Fruit fly (Drosophila melanogaster) whole organism, pupa: ENCODE measurements around the gene CG15772.
A peak's percentile ranks its signal among the peaks of the same experiment; 100 is the strongest.

ENCODE experiments used
- CG13204 ChIP-seq: fragments of 200-800 bp; sonication (Bioruptor generic); optimal IDR thresholded peaks from 2 replicates; lab custom pipeline; 2018; ENCODE audit warnings: missing biosample characterization, mild to moderate bottlenecking, missing genetic modification characterization, moderate library complexity
- CG14655 ChIP-seq: fragments of 200-800 bp; sonication (Bioruptor generic); optimal IDR thresholded peaks from 3 replicates; lab custom pipeline; 2017; ENCODE audit warnings: mild to moderate bottlenecking, missing biosample characterization, missing genetic modification reagents, missing genetic modification characterization
- CG15710 ChIP-seq: fragments of 200-800 bp; sonication (Bioruptor generic); optimal IDR thresholded peaks from 2 replicates; lab custom pipeline; 2018; ENCODE audit warnings: missing biosample characterization, mild to moderate bottlenecking, missing genetic modification characterization, moderate library complexity
- CG17806 ChIP-seq: fragments of 200-800 bp; sonication (Bioruptor generic); optimal IDR thresholded peaks from 2 replicates; lab custom pipeline; 2018; ENCODE audit warnings: missing biosample characterization, mild to moderate bottlenecking, missing genetic modification characterization, moderate library complexity
- CG4496 ChIP-seq: fragments of 200-800 bp; sonication (Bioruptor generic); IDR thresholded peaks from 3 replicates; pipeline ENCODE4 v1.3.6; 2022; ENCODE audit warnings: missing biosample characterization, missing genetic modification characterization
- CG8159 ChIP-seq: fragments of 200-800 bp; sonication (Bioruptor generic); optimal IDR thresholded peaks from 3 replicates; lab custom pipeline; 2018; ENCODE audit warnings: missing biosample characterization, mild to moderate bottlenecking, missing genetic modification characterization, moderate library complexity
- Ets98B ChIP-seq: fragments of 200-800 bp; sonication (Bioruptor generic); IDR thresholded peaks from 2 replicates; pipeline ENCODE4 v1.3.6; 2022; ENCODE audit warnings: missing biosample characterization, missing genetic modification characterization
- Pif1A ChIP-seq: fragments of 200-800 bp; sonication (Bioruptor generic); optimal IDR thresholded peaks from 3 replicates; lab custom pipeline; 2016; ENCODE audit warnings: missing biosample characterization, missing genetic modification characterization
- Pif1B ChIP-seq: fragments of 200-800 bp; sonication (Bioruptor generic); optimal IDR thresholded peaks from 3 replicates; lab custom pipeline; 2016; ENCODE audit warnings: missing biosample characterization, missing genetic modification characterization
- fd96Ca ChIP-seq: fragments of 200-800 bp; sonication (Bioruptor generic); IDR thresholded peaks from 3 replicates; pipeline ENCODE4 v1.3.6; 2022; ENCODE audit warnings: missing biosample characterization, missing genetic modification characterization
- gl ChIP-seq: fragments of 200-800 bp; sonication (Bioruptor generic); optimal IDR thresholded peaks from 2 replicates; lab custom pipeline; 2018; ENCODE audit warnings: missing biosample characterization, mild to moderate bottlenecking, missing genetic modification characterization
- rn ChIP-seq: fragments of 200-800 bp; sonication (Bioruptor generic); IDR thresholded peaks from 2 replicates; pipeline ENCODE4 v1.3.6; 2022; ENCODE audit warnings: missing biosample characterization, missing genetic modification characterization

dm6 chrX:5786559-5786958 lies 34.5 kb downstream of the CG15772 start:
- TF ChIP-seq CG17806 (tag; lab: Kevin White, UChicago) (no peak), CG14655 (GFP tag; lab: Kevin White, UChicago) (peak; percentile 11), rn (GFP tag; lab: Robert Waterston, UW) (0 out of 2 replicates have a peak, but pooled peaks have one; percentile 45), CG4496 (GFP tag; lab: Robert Waterston, UW) (peak; percentile 84), Ets98B (GFP tag; lab: Robert Waterston, UW) (peak; percentile 84), gl (tag; lab: Kevin White, UChicago) (no peak), Pif1A (peak; percentile 83), fd96Ca (GFP tag; lab: Robert Waterston, UW) (peak; percentile 77), CG13204 (GFP tag; lab: Kevin White, UChicago) (no peak), CG15710 (tag; lab: Kevin White, UChicago) (peak; percentile 48), CG8159 (tag; lab: Kevin White, UChicago) (no peak), Pif1B (peak; percentile 68)
